Fruit fly (Drosophila melanogaster): ENCODE results near the gene AhcyL2.

DNA sequence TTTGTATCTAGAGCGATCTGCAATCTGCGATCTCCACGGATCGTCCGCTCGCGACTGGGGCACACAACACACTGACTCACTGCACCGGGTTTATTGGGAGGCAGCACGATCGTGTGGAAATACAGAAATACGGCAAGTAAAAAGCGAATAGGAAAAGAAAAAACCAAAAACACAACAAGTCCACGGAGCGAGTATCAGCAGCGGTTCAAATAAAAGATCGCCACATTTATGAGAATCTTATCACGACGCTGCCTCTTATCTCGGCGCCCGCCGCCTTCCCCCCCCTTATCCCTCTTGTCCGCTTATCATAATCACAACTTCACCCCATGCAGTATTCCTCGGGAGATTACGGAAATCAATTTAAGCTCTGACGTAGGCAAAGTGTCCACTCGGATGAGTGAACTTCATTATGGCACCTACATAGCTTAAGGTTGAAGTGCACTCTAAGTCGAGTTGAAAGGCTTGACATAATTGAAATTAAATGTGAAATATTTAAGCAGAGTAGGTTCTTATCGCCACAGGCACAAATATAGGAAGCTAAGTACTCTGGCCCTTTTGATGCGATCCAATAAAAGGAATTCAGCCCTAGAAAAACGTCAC is at the start of gene AhcyL2:
- TF ChIP-seq ttk (optimal IDR thresholded peaks at IDR 0.05) (no peak), h (optimal IDR thresholded peaks at IDR 0.05) (no peak), psq (optimal IDR thresholded peaks at IDR 0.05) (no peak)

Measured in Kc167 (cell line).